Fruit fly (Drosophila melanogaster) whole organism, prepupa: ENCODE measurements around the gene plh.

Source experiments
- CG1621 ChIP-seq: fragments of 200-800 bp; sonication (Bioruptor generic); optimal IDR thresholded peaks from 3 replicates; lab custom pipeline; 2018; ENCODE audit warnings: missing biosample characterization, mild to moderate bottlenecking, missing genetic modification characterization
- CG16779 ChIP-seq: fragments of 200-800 bp; sonication (Bioruptor generic); optimal IDR thresholded peaks from 3 replicates; lab custom pipeline; 2017; ENCODE audit warnings: missing biosample characterization, mild to moderate bottlenecking, missing genetic modification characterization
- dac ChIP-seq: fragments of 200-800 bp; sonication (Bioruptor generic); optimal IDR thresholded peaks from 2 replicates; lab custom pipeline; 2017; ENCODE audit warnings: missing biosample characterization, mild to moderate bottlenecking, missing genetic modification characterization
- dsx ChIP-seq: fragments of 200-800 bp; optimal IDR thresholded peaks from 3 replicates; lab custom pipeline; 2019; ENCODE audit warnings: missing biosample characterization, mild to moderate bottlenecking, missing genetic modification characterization, moderate library complexity; ENCODE audit not compliant: poor library complexity, severe bottlenecking
- fd59A ChIP-seq: fragments of 200-800 bp; sonication (Bioruptor generic); optimal IDR thresholded peaks from 2 replicates; lab custom pipeline; 2017; ENCODE audit warnings: missing biosample characterization, mild to moderate bottlenecking, missing genetic modification characterization, missing genetic modification reagents
- svp ChIP-seq: fragments of 200-800 bp; sonication (Bioruptor generic); peaks from one replicate; lab custom pipeline; 2016; ENCODE audit warnings: missing biosample characterization, missing genetic modification characterization

DNA sequence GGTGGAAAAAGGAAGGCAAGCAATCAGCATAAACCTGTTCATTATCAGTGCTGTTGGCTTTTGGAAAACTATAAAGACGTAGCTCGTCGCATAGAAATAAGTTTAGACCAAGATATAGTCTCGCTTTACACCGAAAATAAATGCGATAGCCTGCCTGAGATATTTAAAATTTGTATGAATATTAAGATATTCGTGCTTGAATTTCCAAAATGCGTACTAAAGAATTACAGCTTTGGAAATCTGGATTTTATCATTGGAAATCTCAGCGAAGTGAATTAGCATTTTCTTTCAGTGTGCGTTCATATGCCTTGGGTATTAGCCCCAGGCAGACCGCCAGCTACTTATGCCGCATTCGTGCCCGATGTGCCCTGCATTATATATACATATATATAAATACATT is 678 bp downstream of the plh start:
- TF ChIP-seq CG16779 (tag; lab: Kevin White, UChicago) (peak; percentile 60), dsx (GFP tag; lab: Kevin White, UChicago) (peak; percentile 64), dac (GFP tag; lab: Kevin White, UChicago) (peak; percentile 81), svp (GFP tag; lab: Kevin White, UChicago) (peak; percentile 75), CG1621 (tag; lab: Kevin White, UChicago) (peak; percentile 76), fd59A (peak; percentile 82)
